Worm (Caenorhabditis elegans) whole organism, L2 larva: Measurements from ENCODE around the gene F38B7.10.

Source experiments
- C34F6.9 ChIP-seq: fragments of 150-350 bp; optimal IDR thresholded peaks from 2 replicates; lab custom pipeline; 2014; ENCODE audit warnings: missing biosample characterization, missing genetic modification characterization
- F13H6.1 ChIP-seq: sonication (generic microtip); optimal IDR thresholded peaks from 2 replicates; lab custom pipeline; 2016; ENCODE audit warnings: missing genetic modification characterization, missing compliant biosample characterization
- Y55F3AM.14 ChIP-seq: fragments of 200-800 bp; sonication (Bioruptor generic); optimal IDR thresholded peaks from 2 replicates; lab custom pipeline; 2018; ENCODE audit warnings: mild to moderate bottlenecking, missing genetic modification characterization, missing compliant biosample characterization
- ama-1 ChIP-seq: fragments of 150-350 bp; optimal IDR thresholded peaks from 2 replicates; lab custom pipeline; 2018; ENCODE audit warnings: inconsistent platforms
- blmp-1 ChIP-seq: sonication (generic microtip); optimal IDR thresholded peaks from 2 replicates; lab custom pipeline; 2017; ENCODE audit warnings: missing genetic modification characterization, mild to moderate bottlenecking, missing compliant biosample characterization, antibody characterized with exemption, moderate library complexity; ENCODE audit not compliant: insufficient read depth
- ceh-16 ChIP-seq: fragments of 150-350 bp; optimal IDR thresholded peaks from 2 replicates; lab custom pipeline; 2014; ENCODE audit warnings: missing biosample characterization, missing genetic modification characterization
- ceh-82 ChIP-seq: fragments of 150-350 bp; optimal IDR thresholded peaks from 2 replicates; lab custom pipeline; 2014; ENCODE audit warnings: missing biosample characterization, missing genetic modification characterization
- crh-2 ChIP-seq: sonication (generic microtip); optimal IDR thresholded peaks from 2 replicates; lab custom pipeline; 2017; ENCODE audit warnings: missing biosample characterization, missing genetic modification characterization
- dmd-4 ChIP-seq: sonication (generic microtip); optimal IDR thresholded peaks from 2 replicates; lab custom pipeline; 2017; ENCODE audit warnings: missing biosample characterization, missing genetic modification characterization
- egl-27 ChIP-seq: sonication (generic microtip); optimal IDR thresholded peaks from 3 replicates; lab custom pipeline; 2017; ENCODE audit warnings: missing biosample characterization, missing genetic modification reagents, missing genetic modification characterization
- elt-1 ChIP-seq: fragments of 150-350 bp; optimal IDR thresholded peaks from 2 replicates; lab custom pipeline; 2014; ENCODE audit warnings: missing biosample characterization, missing genetic modification characterization
- elt-3 ChIP-seq: sonication (generic microtip); optimal IDR thresholded peaks from 2 replicates; lab custom pipeline; 2017; ENCODE audit warnings: missing biosample characterization, missing genetic modification characterization
- fos-1 ChIP-seq: fragments of 150-350 bp; optimal IDR thresholded peaks from 2 replicates; lab custom pipeline; 2014; ENCODE audit warnings: missing biosample characterization, missing genetic modification characterization
- gmeb-1 ChIP-seq: fragments of 150-350 bp; optimal IDR thresholded peaks from 2 replicates; lab custom pipeline; 2014; ENCODE audit warnings: missing biosample characterization, missing genetic modification characterization
- lin-11 ChIP-seq: fragments of 150-350 bp; sonication (generic microtip); optimal IDR thresholded peaks from 2 replicates; lab custom pipeline; 2014; ENCODE audit warnings: missing biosample characterization, missing genetic modification characterization, inconsistent platforms, mixed read lengths
- lin-13 ChIP-seq: fragments of 150-350 bp; optimal IDR thresholded peaks from 2 replicates; lab custom pipeline; 2014; ENCODE audit warnings: missing biosample characterization, missing genetic modification reagents, missing genetic modification characterization
- lin-39 ChIP-seq: fragments of 150-350 bp; optimal IDR thresholded peaks from 2 replicates; lab custom pipeline; 2014; ENCODE audit warnings: missing biosample characterization, missing genetic modification reagents, missing genetic modification characterization
- lsy-2 ChIP-seq, 2 experiments: fragments of 150-350 bp in 1 of 2; sonication (generic microtip) in 1 of 2; optimal IDR thresholded peaks; 2 replicates each; lab custom pipeline; 2014 to 2017; ENCODE audit warnings: missing biosample characterization in 2 of 2, missing genetic modification characterization in 2 of 2
- mab-5 ChIP-seq: fragments of 150-350 bp; optimal IDR thresholded peaks from 2 replicates; lab custom pipeline; 2014; ENCODE audit warnings: missing biosample characterization, missing genetic modification characterization
- mbf-1 ChIP-seq: sonication (generic microtip); optimal IDR thresholded peaks from 2 replicates; lab custom pipeline; 2017; ENCODE audit warnings: missing biosample characterization, missing genetic modification characterization
- mdl-1 ChIP-seq, 2 experiments: fragments of 150-350 bp in 1 of 2; sonication (generic microtip) in 1 of 2; optimal IDR thresholded peaks; 2 replicates each; lab custom pipeline; 2017; ENCODE audit warnings: missing biosample characterization in 2 of 2, missing genetic modification characterization in 2 of 2
- nhr-10 ChIP-seq: sonication (generic microtip); optimal IDR thresholded peaks from 2 replicates; lab custom pipeline; 2017; ENCODE audit warnings: missing biosample characterization, missing genetic modification characterization
- nhr-11 ChIP-seq: fragments of 150-350 bp; optimal IDR thresholded peaks from 2 replicates; lab custom pipeline; 2014; ENCODE audit warnings: missing biosample characterization, missing genetic modification characterization
- nhr-12 ChIP-seq: fragments of 150-350 bp; optimal IDR thresholded peaks from 2 replicates; lab custom pipeline; 2014; ENCODE audit warnings: missing biosample characterization, missing genetic modification characterization
- nhr-129 ChIP-seq: fragments of 150-350 bp; optimal IDR thresholded peaks from 2 replicates; lab custom pipeline; 2014; ENCODE audit warnings: missing biosample characterization, missing genetic modification characterization
- nhr-21 ChIP-seq: fragments of 150-350 bp; optimal IDR thresholded peaks from 2 replicates; lab custom pipeline; 2014; ENCODE audit warnings: missing biosample characterization, missing genetic modification characterization
- nhr-237 ChIP-seq: fragments of 150-350 bp; optimal IDR thresholded peaks from 2 replicates; lab custom pipeline; 2014; ENCODE audit warnings: missing biosample characterization, missing genetic modification characterization
- nhr-25 ChIP-seq: fragments of 150-350 bp; sonication (generic microtip); optimal IDR thresholded peaks from 3 replicates; lab custom pipeline; 2014; ENCODE audit warnings: missing biosample characterization, missing genetic modification characterization
- peb-1 ChIP-seq: fragments of 150-350 bp; optimal IDR thresholded peaks from 2 replicates; lab custom pipeline; 2014; ENCODE audit warnings: missing biosample characterization, missing genetic modification characterization
- sem-4 ChIP-seq: fragments of 150-350 bp; optimal IDR thresholded peaks from 2 replicates; lab custom pipeline; 2014; ENCODE audit warnings: missing biosample characterization, missing genetic modification reagents, missing genetic modification characterization
- skn-1 ChIP-seq: sonication (generic microtip); optimal IDR thresholded peaks from 2 replicates; lab custom pipeline; 2017; ENCODE audit warnings: missing biosample characterization, missing genetic modification characterization
- sma-3 ChIP-seq: sonication (generic microtip); optimal IDR thresholded peaks from 2 replicates; lab custom pipeline; 2016; ENCODE audit warnings: missing genetic modification reagents, missing genetic modification characterization, missing compliant biosample characterization
- sma-9 ChIP-seq, 2 experiments: fragments of 150-350 bp in 1 of 2; sonication (generic microtip) in 1 of 2; optimal IDR thresholded peaks; 2 replicates each; lab custom pipeline; 2014 to 2016; ENCODE audit warnings: missing genetic modification characterization in 2 of 2, mild to moderate bottlenecking in 1 of 2, missing biosample characterization in 1 of 2, missing compliant biosample characterization in 1 of 2, missing genetic modification reagents in 1 of 2, moderate library complexity in 1 of 2
- unc-39 ChIP-seq: fragments of 150-350 bp; optimal IDR thresholded peaks from 2 replicates; lab custom pipeline; 2014; ENCODE audit warnings: missing biosample characterization, missing genetic modification characterization
- unc-55 ChIP-seq: fragments of 150-350 bp; sonication (generic microtip); optimal IDR thresholded peaks from 3 replicates; lab custom pipeline; 2014; ENCODE audit warnings: missing biosample characterization, missing genetic modification reagents, missing genetic modification characterization
- unc-62 ChIP-seq: fragments of 150-350 bp; optimal IDR thresholded peaks from 2 replicates; lab custom pipeline; 2014; ENCODE audit warnings: missing biosample characterization, missing genetic modification reagents, missing genetic modification characterization
- ztf-1 ChIP-seq: fragments of 200-800 bp; sonication (Bioruptor generic); conservative IDR thresholded peaks from 2 replicates; pipeline ENCODE4 v1.3.6; 2022; ENCODE audit warnings: missing genetic modification characterization, missing compliant biosample characterization
- ztf-11 ChIP-seq: sonication (generic microtip); optimal IDR thresholded peaks from 2 replicates; lab custom pipeline; 2017; ENCODE audit warnings: missing biosample characterization, missing genetic modification characterization
- ztf-4 ChIP-seq: fragments of 150-350 bp; optimal IDR thresholded peaks from 2 replicates; lab custom pipeline; 2014; ENCODE audit warnings: missing biosample characterization, missing genetic modification characterization

The F38B7.10 gene

ce11 chrV:11554260-11554659 is 8.9 kb downstream of the F38B7.10 start, which contains the start of gene duo-1:
Gene duo-1 (plus strand): TSS chrV:11554630.
- no peak for TF ChIP-seq unc-62 (GFP tag; lab: Kevin White, UChicago)
- no peak for TF ChIP-seq skn-1
- TF ChIP-seq Y55F3AM.14 (GFP tag; lab: Kevin White, UChicago) = no peak

DNA sequence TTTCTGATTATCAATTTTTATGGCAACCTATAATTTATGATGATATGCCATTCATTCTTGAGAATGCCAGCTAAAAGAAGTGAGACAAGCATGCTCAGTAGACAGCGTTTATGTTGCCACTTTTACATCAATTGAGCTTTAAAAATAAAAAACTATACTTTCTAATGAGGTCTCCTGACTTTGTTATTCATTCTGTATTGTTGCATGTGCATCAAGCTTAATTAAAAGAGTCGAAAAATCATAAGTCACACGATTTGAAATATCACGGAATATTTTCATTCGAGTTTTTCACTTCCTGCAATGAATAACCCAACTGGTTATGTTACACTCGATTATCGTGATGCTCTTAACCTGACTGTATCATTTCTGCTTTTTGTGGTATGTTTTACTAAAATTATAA is 17.3 kb downstream of the F38B7.10 start, which contains the start of gene srx-86:
TSS of gene srx-86 (plus strand) at position 301 of the 400 bp plus-strand sequence.
- no peak for TF ChIP-seq ceh-82 (tag; lab: Kevin White, UChicago)
- TF ChIP-seq mbf-1 (tag; lab: Kevin White, UChicago) = no peak
- no peak for TF ChIP-seq mdl-1 (tag; optimal IDR thresholded peaks at IDR 0.05; lab: Kevin White, UChicago)
- no peak for TF ChIP-seq mab-5 (tag; lab: Kevin White, UChicago)
- no peak for TF ChIP-seq nhr-129 (tag; lab: Kevin White, UChicago)
- TF ChIP-seq ztf-11 (tag; lab: Kevin White, UChicago) = no peak
- TF ChIP-seq nhr-25 (tag; lab: Kevin White, UChicago) = no peak
- no peak for TF ChIP-seq elt-1
- TF ChIP-seq nhr-237 = no peak
- no peak for TF ChIP-seq lsy-2 (tag; optimal IDR thresholded peaks at IDR 0.05; lab: Kevin White, UChicago)
- TF ChIP-seq lin-11 (tag; lab: Kevin White, UChicago) = no peak
- no peak for TF ChIP-seq ama-1 (lab: Kevin White, UChicago)
- no peak for TF ChIP-seq sem-4 (tag; lab: Kevin White, UChicago)
- TF ChIP-seq elt-3 (tag; lab: Kevin White, UChicago) = no peak
- no peak for TF ChIP-seq ztf-1
- no peak for TF ChIP-seq ceh-16
- TF ChIP-seq egl-27 (tag; lab: Kevin White, UChicago) = no peak
- TF ChIP-seq nhr-12 (tag; lab: Kevin White, UChicago) = no peak
- no peak for TF ChIP-seq sma-3 (GFP tag; lab: Kevin White, UChicago)

DNA sequence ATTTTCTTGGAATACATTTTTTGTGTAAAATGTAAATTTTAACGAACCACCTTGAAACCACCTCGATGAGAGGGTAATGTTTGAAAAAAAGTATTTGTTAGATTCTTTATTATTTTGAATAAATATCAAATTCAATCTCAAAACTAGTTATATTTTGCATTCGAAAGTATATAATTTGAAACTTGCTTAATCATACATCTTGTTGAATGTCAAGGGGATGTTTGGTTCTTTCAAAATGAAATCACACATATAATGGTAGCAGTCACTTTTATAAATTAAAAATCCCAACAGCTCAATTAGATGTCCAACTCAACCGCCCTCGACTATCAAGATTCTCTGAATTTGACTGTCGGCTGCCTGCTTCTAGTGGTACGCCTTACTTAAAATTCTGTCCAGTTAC is 19.2 kb downstream of the F38B7.10 start, which contains the start of gene srx-87:
TSS of gene srx-87 (plus strand) at position 301 of the 400 bp plus-strand sequence.
- TF ChIP-seq nhr-129 (tag; lab: Kevin White, UChicago) (no peak), lsy-2 (tag; optimal IDR thresholded peaks at IDR 0.05; lab: Kevin White, UChicago) (no peak), crh-2 (no peak), unc-55 (no peak), fos-1 (tag; lab: Kevin White, UChicago) (no peak), nhr-25 (tag; lab: Kevin White, UChicago) (no peak), sma-3 (GFP tag; lab: Kevin White, UChicago) (no peak), lin-13 (GFP tag; lab: Kevin White, UChicago) (no peak)
- TF ChIP-seq, all 48 proteins: peak for 0

DNA sequence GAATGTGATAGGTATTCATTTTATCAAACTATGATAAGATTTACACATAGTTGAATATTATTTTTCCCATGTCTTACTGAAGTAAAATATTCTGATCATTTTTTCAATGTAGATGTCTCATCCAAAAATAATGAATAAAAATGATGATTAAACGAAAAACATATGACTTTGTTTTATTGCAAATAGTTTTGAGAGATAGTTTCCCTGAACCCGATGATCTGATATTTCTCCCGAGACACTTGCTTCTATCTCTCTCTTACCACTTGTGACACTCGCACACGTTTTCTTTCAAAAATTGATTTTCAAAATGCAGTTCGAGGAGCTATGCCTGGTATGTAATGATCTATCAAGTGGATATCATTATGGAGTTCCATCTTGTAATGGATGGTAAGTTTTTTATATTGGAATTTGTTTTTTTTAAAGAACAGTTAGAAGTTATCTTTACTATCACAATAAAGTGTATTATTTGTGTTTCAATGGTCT is 24.9 kb downstream of the F38B7.10 start, which contains the start of the genes nhr-101 and pms-2:
TSS of gene nhr-101 (plus strand) at position 308 of the 483 bp plus-strand sequence.
TSS of gene pms-2 (minus strand) at position 433 of the 483 bp plus-strand sequence.
- TF ChIP-seq unc-62 (GFP tag; lab: Kevin White, UChicago) = no peak
- TF ChIP-seq nhr-21 (tag; lab: Kevin White, UChicago) = peak; percentile 4
- TF ChIP-seq nhr-10 = no peak
- TF ChIP-seq nhr-129 (tag; lab: Kevin White, UChicago) = peak; percentile 41
- TF ChIP-seq ztf-4 (tag; lab: Kevin White, UChicago) = peak; percentile 1
- no peak for TF ChIP-seq ceh-82 (tag; lab: Kevin White, UChicago)
- TF ChIP-seq fos-1 (tag; lab: Kevin White, UChicago) = peak; percentile 6
- peak; percentile 42 for TF ChIP-seq sma-9 (GFP tag; optimal IDR thresholded peaks at IDR 0.05; lab: Kevin White, UChicago)
- no peak for TF ChIP-seq sma-9 (tag; optimal IDR thresholded peaks at IDR 0.05; lab: Kevin White, UChicago)

DNA sequence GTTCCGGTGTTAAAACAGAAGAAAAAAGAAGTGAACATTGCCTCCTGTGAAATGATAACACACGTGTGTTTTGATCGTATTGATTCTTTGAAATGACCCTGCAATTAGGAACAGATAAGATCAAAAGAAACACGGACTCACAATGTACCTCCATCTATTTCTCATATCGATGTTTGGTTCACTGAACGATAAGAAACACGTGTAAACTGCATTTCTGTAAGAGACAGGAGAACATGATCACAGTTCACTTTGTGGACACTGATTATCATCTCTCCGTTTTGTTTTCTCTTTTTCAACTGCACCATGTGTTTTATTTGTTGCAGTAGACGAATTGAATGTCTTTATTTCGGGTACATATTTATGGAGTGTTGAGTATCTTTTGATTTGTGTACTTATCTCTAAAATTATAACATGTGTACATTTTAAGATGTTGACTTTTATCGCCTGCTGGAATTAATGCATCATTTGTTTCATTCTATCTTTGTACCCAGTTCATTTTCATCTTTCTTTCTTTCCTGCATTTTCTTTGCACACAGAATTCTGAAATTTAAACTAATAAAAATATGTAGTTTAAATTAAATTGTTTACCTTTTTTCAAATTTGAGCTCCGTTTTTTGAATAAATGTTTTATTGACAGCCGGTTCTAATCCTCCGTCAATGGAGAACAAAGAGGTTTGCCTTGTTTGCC is 27.6 kb downstream of the F38B7.10 start, which contains the start of the genes H12C20.7 and nhr-68:
TSS of gene H12C20.7 (minus strand) at position 188 of the 688 bp plus-strand sequence.
TSS of gene nhr-68 (plus strand) at position 638 of the 688 bp plus-strand sequence.
- no peak for TF ChIP-seq unc-62 (GFP tag; lab: Kevin White, UChicago)
- no peak for TF ChIP-seq lin-11 (tag; lab: Kevin White, UChicago)
- no peak for TF ChIP-seq peb-1 (tag; lab: Kevin White, UChicago)
- TF ChIP-seq ztf-1 = no peak
- no peak for TF ChIP-seq dmd-4 (tag; lab: Kevin White, UChicago)
- peak; percentile 67 for TF ChIP-seq egl-27 (tag; lab: Kevin White, UChicago)
- TF ChIP-seq lin-13 (GFP tag; lab: Kevin White, UChicago) = peak; percentile 47
- no peak for TF ChIP-seq ztf-11 (tag; lab: Kevin White, UChicago)
- peak; percentile 86 for TF ChIP-seq fos-1 (tag; lab: Kevin White, UChicago)
- TF ChIP-seq ceh-16 = peak; percentile 45
- no peak for TF ChIP-seq skn-1
- TF ChIP-seq nhr-12 (tag; lab: Kevin White, UChicago) = no peak
- no peak for TF ChIP-seq lin-39
- TF ChIP-seq blmp-1 = peak; percentile 85
- peak; percentile 44 for TF ChIP-seq ama-1 (lab: Kevin White, UChicago)
- TF ChIP-seq C34F6.9 (tag; lab: Kevin White, UChicago) = peak; percentile 49
- peak; percentile 100 for TF ChIP-seq sma-9 (GFP tag; optimal IDR thresholded peaks at IDR 0.05; lab: Kevin White, UChicago)
- TF ChIP-seq sma-9 (tag; optimal IDR thresholded peaks at IDR 0.05; lab: Kevin White, UChicago) = peak; percentile 32
- peak; percentile 63 for TF ChIP-seq gmeb-1 (tag; lab: Kevin White, UChicago)
- TF ChIP-seq nhr-11 (tag; lab: Kevin White, UChicago) = peak; percentile 4
- TF ChIP-seq sma-3 (GFP tag; lab: Kevin White, UChicago) = peak; percentile 99
- TF ChIP-seq unc-39 (tag; lab: Kevin White, UChicago) = no peak
- TF ChIP-seq F13H6.1 (tag; lab: Kevin White, UChicago) = peak; percentile 97
- peak; percentile 27 for TF ChIP-seq elt-1
- TF ChIP-seq nhr-21 (tag; lab: Kevin White, UChicago) = peak; percentile 99
- peak; percentile 38 for TF ChIP-seq ztf-4 (tag; lab: Kevin White, UChicago)
- TF ChIP-seq sem-4 (tag; lab: Kevin White, UChicago) = peak; percentile 90
